Worm (Caenorhabditis elegans): ENCODE results near the gene fnta-1.

The fnta-1 gene

ce11 chrIV:236138-236537, 4.0 kb downstream of the fnta-1 start:
- TF ChIP-seq zim-3 (tag; optimal IDR thresholded peaks at IDR 0.05) (peak; percentile 98), dox-1 (GFP tag; IDR thresholded peaks at IDR 0.05) (peak; percentile 39; the same call in 1 of the 2 replicates), fkh-3 (tag; optimal IDR thresholded peaks at IDR 0.05) (no peak)

DNA sequence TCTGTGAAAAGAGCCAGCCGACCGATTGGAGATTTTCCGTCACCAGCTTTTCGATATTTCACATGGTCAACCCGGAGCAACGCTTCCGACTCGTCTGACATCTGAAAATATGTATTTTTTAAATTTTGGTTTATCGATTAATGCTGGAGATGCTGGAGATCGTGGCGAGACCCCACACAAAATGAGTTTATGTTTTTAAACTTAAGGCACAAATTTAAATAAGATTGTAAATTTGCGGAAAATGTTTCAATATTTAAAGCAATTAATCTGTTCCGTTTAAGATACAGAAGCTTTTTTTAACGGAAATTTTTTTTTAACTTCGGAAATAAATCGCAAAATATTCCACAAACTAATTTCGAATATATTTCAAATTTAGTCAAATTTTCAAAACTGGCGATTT, 8.4 kb downstream of the fnta-1 start, which contains the start of gene gtf-2H1:
gtf-2H1 (minus strand) TSS at position 101 of the 400 bp plus-strand sequence.
- no peak for TF ChIP-seq ztf-26 (tag; optimal IDR thresholded peaks at IDR 0.05)
- no peak for TF ChIP-seq hlh-12 (tag; optimal IDR thresholded peaks at IDR 0.05)
- TF ChIP-seq B0336.3 (GFP tag; IDR thresholded peaks at IDR 0.05): no peak
- TF ChIP-seq madf-10 (tag; optimal IDR thresholded peaks at IDR 0.05): no peak
- TF ChIP-seq ceh-40 (GFP tag; IDR thresholded peaks at IDR 0.05): no peak
- TF ChIP-seq akir-1 (GFP tag; optimal IDR thresholded peaks at IDR 0.05): no peak
- no peak for TF ChIP-seq hmg-20 (GFP tag; IDR thresholded peaks at IDR 0.05)

- peak; percentile 95 for TF ChIP-seq zim-3 (tag; optimal IDR thresholded peaks at IDR 0.05)
- peak; percentile 29; the same call in 1 of the 2 replicates for TF ChIP-seq dox-1 (GFP tag; IDR thresholded peaks at IDR 0.05)
These were observed 9.4 kb downstream of the fnta-1 start for ce11 chrIV:230714-231113.

DNA sequence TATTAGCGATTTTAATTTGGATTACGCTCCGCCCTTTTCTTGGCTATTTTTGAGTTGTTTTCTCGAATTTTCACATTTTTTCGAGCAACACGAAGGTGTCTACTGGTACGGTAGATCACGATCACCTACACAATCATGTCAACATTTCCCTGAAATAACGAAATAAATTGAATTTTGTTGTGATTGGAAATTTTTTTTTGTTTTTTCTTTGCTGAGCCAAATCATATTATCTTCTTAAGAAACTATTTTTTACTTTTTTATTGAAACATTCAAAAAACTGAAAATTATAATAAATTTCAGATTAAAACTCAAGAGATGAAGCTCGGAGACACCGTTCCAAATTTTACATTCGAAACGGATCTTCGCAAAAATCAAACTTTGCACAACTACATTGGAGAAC, 21.9 kb downstream of the fnta-1 start, which contains the start of gene prdx-6:
prdx-6 (plus strand) TSS at position 301 of the 400 bp plus-strand sequence.
- TF ChIP-seq repo-1 (tag; optimal IDR thresholded peaks at IDR 0.05) (no peak), K11D2.4 (GFP tag; IDR thresholded peaks at IDR 0.05) (no peak)

DNA sequence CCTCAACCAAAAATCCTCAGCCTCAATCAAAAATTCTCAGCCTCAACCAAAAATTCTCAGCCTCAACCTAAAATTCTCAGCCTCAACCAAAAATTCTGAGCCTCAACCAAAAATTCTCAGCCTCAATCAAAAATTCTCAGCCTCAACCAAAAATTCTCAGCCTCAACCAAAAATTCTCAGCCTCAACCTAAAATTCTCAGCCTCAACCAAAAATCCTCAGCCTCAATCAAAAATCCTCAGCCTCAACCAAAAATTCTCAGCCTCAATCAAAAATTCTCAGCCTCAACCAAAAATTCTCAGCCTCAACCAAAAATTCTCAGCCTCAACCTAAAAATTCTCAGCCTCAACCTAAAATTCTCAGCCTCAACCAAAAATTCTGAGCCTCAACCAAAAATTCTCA, 24.4 kb downstream of the fnta-1 start:
- peak; percentile 44 for TF ChIP-seq D2030.7 (GFP tag; IDR thresholded peaks at IDR 0.05)
- TF ChIP-seq zim-3 (tag; optimal IDR thresholded peaks at IDR 0.05): peak; percentile 99
- TF ChIP-seq mcd-1 (GFP tag; IDR thresholded peaks at IDR 0.05): 0 out of 2 replicates have a peak, but pooled peaks have one; percentile 18
- TF ChIP-seq dox-1 (GFP tag; IDR thresholded peaks at IDR 0.05): peak; percentile 79

DNA sequence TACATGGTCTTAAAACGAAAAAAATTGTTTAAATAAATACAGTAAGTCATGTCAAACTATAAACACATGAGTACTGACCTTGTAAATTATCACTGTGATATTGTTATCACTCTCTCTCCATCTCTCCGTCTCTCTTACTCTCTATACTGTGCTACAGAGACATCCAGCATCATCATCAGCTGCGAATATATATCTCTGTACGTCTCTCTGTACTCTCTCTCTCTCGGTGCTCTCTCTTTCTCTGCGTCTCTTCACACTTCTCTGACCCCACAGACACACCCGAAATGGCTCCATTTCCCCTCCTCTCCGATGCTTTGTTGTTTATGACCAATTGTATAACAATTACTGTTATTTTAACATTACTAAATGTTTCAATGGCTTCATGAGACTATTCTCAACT, 29.5 kb downstream of the fnta-1 start:
- TF ChIP-seq egrh-3 (GFP tag; IDR thresholded peaks at IDR 0.05): no peak
- peak; percentile 57; the same call in 1 of the 2 replicates for TF ChIP-seq dox-1 (GFP tag; IDR thresholded peaks at IDR 0.05)
- TF ChIP-seq rec-8 (tag; optimal IDR thresholded peaks at IDR 0.05): no peak
- no peak for TF ChIP-seq ceh-100 (GFP tag; IDR thresholded peaks at IDR 0.05)
- peak; percentile 20 for TF ChIP-seq atf-7 (tag; optimal IDR thresholded peaks at IDR 0.05)
- TF ChIP-seq lin-40 (tag; optimal IDR thresholded peaks at IDR 0.05): peak; percentile 38
- TF ChIP-seq nfya-1 (tag; optimal IDR thresholded peaks at IDR 0.05; ENCODE audit: borderline replicate concordance, insufficient read depth): no peak
- 0 out of 2 replicates have a peak, but pooled peaks have one; percentile 33 for TF ChIP-seq B0336.3 (GFP tag; IDR thresholded peaks at IDR 0.05)
- peak; percentile 82 for TF ChIP-seq hmg-1.2 (GFP tag; IDR thresholded peaks at IDR 0.05)
- no peak for TF ChIP-seq ztf-28 (GFP tag; IDR thresholded peaks at IDR 0.05)
- TF ChIP-seq cebp-1 (GFP tag; IDR thresholded peaks at IDR 0.05): no peak
- TF ChIP-seq cebp-1 (tag; optimal IDR thresholded peaks at IDR 0.05): peak; percentile 46
- no peak for TF ChIP-seq aptf-3 (GFP tag; IDR thresholded peaks at IDR 0.05)
- TF ChIP-seq nhr-80 (tag; optimal IDR thresholded peaks at IDR 0.05): peak; percentile 87
- no peak for TF ChIP-seq pbrm-1 (GFP tag; IDR thresholded peaks at IDR 0.05)
- 0 out of 2 replicates have a peak, but pooled peaks have one; percentile 37 for TF ChIP-seq mcd-1 (GFP tag; IDR thresholded peaks at IDR 0.05)
- TF ChIP-seq lir-1 (GFP tag; conservative IDR thresholded peaks at IDR 0.05): no peak
- TF ChIP-seq attf-5 (GFP tag; optimal IDR thresholded peaks at IDR 0.05): peak; percentile 66
- TF ChIP-seq K12H6.12 (tag; optimal IDR thresholded peaks at IDR 0.05): no peak
- TF ChIP-seq ekl-4 (GFP tag; IDR thresholded peaks at IDR 0.05): 0 out of 2 replicates have a peak, but pooled peaks have one; percentile 26
- TF ChIP-seq ZK185.1 (tag; optimal IDR thresholded peaks at IDR 0.05; ENCODE audit: poor library complexity, severe bottlenecking): no peak
- TF ChIP-seq let-526 (GFP tag; IDR thresholded peaks at IDR 0.05): no peak
- TF ChIP-seq F10E7.11 (tag; optimal IDR thresholded peaks at IDR 0.05): no peak
- peak; percentile 7 for TF ChIP-seq lin-54 (GFP tag; optimal IDR thresholded peaks at IDR 0.05)
- no peak for TF ChIP-seq bed-1 (GFP tag; IDR thresholded peaks at IDR 0.05)
- TF ChIP-seq attf-3 (GFP tag; conservative IDR thresholded peaks at IDR 0.05): no peak

All from whole organism, young adult.